Worm (Caenorhabditis elegans): Measurements from ENCODE around the gene srd-31.

DNA sequence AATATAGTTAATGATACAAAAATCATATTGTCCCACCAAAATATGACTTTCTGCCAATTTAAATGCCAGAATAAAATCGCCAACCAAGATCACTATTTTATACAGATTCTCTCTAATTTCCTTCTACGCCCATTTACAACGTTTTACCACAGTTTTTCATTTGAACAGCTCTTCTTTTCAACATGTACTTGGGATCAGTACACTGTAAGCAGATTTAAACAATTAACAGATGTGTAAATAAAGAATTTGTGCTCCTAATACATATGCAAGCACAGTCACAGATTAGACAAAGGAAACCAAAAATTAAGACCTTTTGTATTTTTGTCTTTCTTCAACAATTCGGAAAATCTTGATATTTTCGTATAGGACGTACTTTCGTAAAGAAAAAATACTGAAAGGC is 8.9 kb upstream of the srd-31 start, which contains the start of gene F07C4.11:
- no peak for TF ChIP-seq hlh-8 (tag; optimal IDR thresholded peaks at IDR 0.05)
- no peak for TF ChIP-seq unc-86 (tag; optimal IDR thresholded peaks at IDR 0.05)
- TF ChIP-seq odd-2 (tag; optimal IDR thresholded peaks at IDR 0.05): no peak
- TF ChIP-seq ceh-9 (tag; optimal IDR thresholded peaks at IDR 0.05): no peak
- no peak for TF ChIP-seq npax-4 (tag; optimal IDR thresholded peaks at IDR 0.05)
- TF ChIP-seq pqm-1 (tag; optimal IDR thresholded peaks at IDR 0.05): no peak
- no peak for TF ChIP-seq elt-2 (tag; optimal IDR thresholded peaks at IDR 0.05)
